Fruit fly (Drosophila melanogaster): Measurements from ENCODE around the gene Sdic1.
"Not testable (repeated sequence)": the region's sequence is repeated elsewhere in the genome, so short reads cannot be mapped to it uniquely, and the experiment has no call there.

The Sdic1 gene

dm6 chrX:20178538-20178937, at the start of gene Sdic1:
Sdic1 (minus strand) TSS chrX:20178638.
- TF ChIP-seq CG17801 (GFP tag; optimal IDR thresholded peaks at IDR 0.05; ENCODE audit: partially characterized antibody) = not testable (repeated sequence)

dm6 chrX:20224920-20225319, 46.5 kb upstream of the Sdic1 start, which contains the start of gene Sdic4:
Sdic4 (minus strand) TSS chrX:20225020.
- not testable (repeated sequence) for TF ChIP-seq CG17801 (GFP tag; optimal IDR thresholded peaks at IDR 0.05; ENCODE audit: partially characterized antibody)

- TF ChIP-seq CG17801 (GFP tag; optimal IDR thresholded peaks at IDR 0.05; ENCODE audit: partially characterized antibody) = not testable (repeated sequence)
Observed at dm6 chrX:20217159-20217558, 38.7 kb upstream of the Sdic1 start, which contains the start of gene SdicC. SdicC (minus strand) TSS chrX:20217259.

DNA sequence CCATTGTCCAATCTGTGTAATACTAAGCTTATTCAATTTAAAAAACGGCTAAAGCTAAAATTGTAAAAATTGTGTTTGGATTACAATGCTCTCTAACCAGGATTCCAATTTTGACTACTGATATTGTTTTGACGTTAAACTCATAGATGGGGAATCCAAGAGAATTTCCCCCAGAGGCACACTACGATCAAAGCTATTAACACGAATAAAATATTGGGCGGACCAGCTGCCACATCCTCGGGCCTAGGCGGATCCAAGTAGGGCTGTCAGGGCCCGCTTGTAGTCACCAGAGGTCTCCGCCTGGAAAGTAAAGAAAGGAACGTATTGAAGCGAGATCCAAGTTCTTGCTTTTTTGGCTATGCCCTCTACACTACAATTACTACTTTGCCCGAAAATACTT, 31.1 kb upstream of the Sdic1 start, which contains the start of gene SdicB:
Gene SdicB, minus strand, starts transcription at position 101 of the 400 bp plus-strand sequence.
- TF ChIP-seq CG17801 (GFP tag; optimal IDR thresholded peaks at IDR 0.05; ENCODE audit: partially characterized antibody) = not testable (repeated sequence)

DNA sequence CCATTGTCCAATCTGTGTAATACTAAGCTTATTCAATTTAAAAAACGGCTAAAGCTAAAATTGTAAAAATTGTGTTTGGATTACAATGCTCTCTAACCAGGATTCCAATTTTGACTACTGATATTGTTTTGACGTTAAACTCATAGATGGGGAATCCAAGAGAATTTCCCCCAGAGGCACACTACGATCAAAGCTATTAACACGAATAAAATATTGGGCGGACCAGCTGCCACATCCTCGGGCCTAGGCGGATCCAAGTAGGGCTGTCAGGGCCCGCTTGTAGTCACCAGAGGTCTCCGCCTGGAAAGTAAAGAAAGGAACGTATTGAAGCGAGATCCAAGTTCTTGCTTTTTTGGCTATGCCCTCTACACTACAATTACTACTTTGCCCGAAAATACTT, 23.4 kb upstream of the Sdic1 start, which contains the start of gene SdicA:
Gene SdicA, minus strand, starts transcription at position 101 of the 400 bp plus-strand sequence.
- TF ChIP-seq CG17801 (GFP tag; optimal IDR thresholded peaks at IDR 0.05; ENCODE audit: partially characterized antibody) = not testable (repeated sequence)

DNA sequence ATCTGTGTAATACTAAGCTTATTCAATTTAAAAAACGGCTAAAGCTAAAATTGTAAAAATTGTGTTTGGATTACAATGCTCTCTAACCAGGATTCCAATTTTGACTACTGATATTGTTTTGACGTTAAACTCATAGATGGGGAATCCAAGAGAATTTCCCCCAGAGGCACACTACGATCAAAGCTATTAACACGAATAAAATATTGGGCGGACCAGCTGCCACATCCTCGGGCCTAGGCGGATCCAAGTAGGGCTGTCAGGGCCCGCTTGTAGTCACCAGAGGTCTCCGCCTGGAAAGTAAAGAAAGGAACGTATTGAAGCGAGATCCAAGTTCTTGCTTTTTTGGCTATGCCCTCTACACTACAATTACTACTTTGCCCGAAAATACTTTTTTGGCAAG, 15.7 kb upstream of the Sdic1 start, which contains the start of gene Sdic3:
Gene Sdic3, minus strand, starts transcription at position 101 of the 400 bp plus-strand sequence.
- not testable (repeated sequence) for TF ChIP-seq CG17801 (GFP tag; optimal IDR thresholded peaks at IDR 0.05; ENCODE audit: partially characterized antibody)

- TF ChIP-seq CG17801 (GFP tag; optimal IDR thresholded peaks at IDR 0.05; ENCODE audit: partially characterized antibody) = not testable (repeated sequence)
Observed at dm6 chrX:20186387-20186786, 7.9 kb upstream of the Sdic1 start, which contains the start of gene Sdic2. Sdic2 (minus strand) TSS chrX:20186487.

DNA sequence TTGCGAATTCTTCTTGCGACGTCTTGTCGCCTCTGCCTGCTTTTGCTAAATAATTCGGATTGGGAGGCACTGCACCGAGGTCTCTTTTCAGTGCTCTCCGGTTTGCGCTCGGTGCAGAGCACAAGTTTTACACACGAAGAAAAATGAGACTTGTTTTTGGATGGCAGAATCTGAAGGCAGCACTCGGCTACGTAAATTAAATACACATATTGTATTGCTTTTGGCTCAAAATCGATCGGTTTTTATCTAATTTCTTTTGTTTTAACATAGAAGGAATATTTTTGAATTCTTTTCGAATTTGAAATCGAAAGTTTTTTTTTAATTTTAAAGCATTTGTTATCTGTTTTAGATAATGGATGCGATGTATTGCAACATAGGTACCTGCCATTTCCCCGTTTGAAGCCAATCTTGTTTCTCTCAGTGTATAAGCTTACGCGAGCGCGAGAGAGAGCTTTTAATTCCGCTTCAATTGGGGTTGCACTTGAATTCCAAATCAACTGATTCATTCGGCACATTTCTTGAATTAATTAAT, 4.9 kb downstream of the Sdic1 start, which contains the start of gene AnxB10:
Gene AnxB10, minus strand, starts transcription at position 51 of the 532 bp plus-strand sequence.
- TF ChIP-seq CG17801 (GFP tag; optimal IDR thresholded peaks at IDR 0.05; ENCODE audit: partially characterized antibody) = peak; percentile 95

DNA sequence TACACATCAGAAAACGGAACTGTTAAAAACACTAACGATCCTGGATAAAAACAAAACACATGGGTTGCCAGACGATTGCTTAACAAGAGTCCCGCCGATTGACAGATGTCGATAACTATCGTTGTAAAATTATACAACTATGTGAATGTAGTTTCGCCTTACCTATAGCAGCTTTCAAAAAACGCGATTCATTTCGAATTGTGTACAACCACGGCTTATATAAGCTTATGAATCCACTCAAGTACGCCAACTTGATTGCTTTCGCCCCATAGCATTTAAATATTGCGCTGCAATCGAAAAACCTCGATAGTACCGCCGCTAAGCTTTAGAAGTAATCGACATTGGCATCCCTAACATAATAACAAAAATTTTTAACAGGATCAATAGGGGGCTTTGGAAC, 8.5 kb downstream of the Sdic1 start, which contains the start of the genes CG9581 and CG9578:
Gene CG9581, minus strand, starts transcription at position 84 of the 400 bp plus-strand sequence.
Gene CG9578, plus strand, starts transcription at position 325 of the 400 bp plus-strand sequence.
- peak; percentile 8 for TF ChIP-seq CG17801 (GFP tag; optimal IDR thresholded peaks at IDR 0.05; ENCODE audit: partially characterized antibody)

DNA sequence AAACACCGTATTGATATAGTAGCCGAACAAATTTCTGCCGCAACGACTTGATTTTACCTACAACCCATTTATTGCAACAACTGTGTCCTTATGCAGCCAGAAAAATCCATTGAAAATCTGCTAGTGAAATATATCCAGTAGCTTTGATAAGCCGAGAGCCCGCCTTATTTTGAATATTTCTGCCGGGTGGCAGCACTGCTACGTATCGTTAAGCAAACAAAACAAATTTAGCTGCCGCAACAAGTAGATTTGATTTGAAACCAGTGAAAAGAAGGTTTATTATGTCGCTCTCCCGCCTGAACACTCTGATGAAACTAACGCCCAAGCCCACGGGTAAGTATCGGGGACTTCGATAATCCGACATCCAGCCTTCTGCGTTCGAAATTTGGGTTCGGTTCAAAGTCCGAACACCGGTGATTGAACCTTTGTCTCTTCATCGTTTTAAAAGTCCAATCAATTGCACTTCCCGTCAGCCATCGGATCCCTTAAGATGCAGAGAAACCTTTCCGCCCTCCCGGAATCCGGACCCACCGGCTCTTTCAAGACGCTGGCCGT, 11.9 kb downstream of the Sdic1 start, which contains the start of gene CG9577:
Gene CG9577, plus strand, starts transcription at position 190 of the 555 bp plus-strand sequence.
- peak; percentile 62 for TF ChIP-seq CG17801 (GFP tag; optimal IDR thresholded peaks at IDR 0.05; ENCODE audit: partially characterized antibody)

dm6 chrX:20165773-20166412, 12.5 kb downstream of the Sdic1 start, which contains the start of gene Phf7:
Phf7 (minus strand) TSS chrX:20165830.
- TF ChIP-seq CG17801 (GFP tag; optimal IDR thresholded peaks at IDR 0.05; ENCODE audit: partially characterized antibody) = no peak

dm6 chrX:20162586-20162985, 15.9 kb downstream of the Sdic1 start:
- no peak for TF ChIP-seq CG17801 (GFP tag; optimal IDR thresholded peaks at IDR 0.05; ENCODE audit: partially characterized antibody)

DNA sequence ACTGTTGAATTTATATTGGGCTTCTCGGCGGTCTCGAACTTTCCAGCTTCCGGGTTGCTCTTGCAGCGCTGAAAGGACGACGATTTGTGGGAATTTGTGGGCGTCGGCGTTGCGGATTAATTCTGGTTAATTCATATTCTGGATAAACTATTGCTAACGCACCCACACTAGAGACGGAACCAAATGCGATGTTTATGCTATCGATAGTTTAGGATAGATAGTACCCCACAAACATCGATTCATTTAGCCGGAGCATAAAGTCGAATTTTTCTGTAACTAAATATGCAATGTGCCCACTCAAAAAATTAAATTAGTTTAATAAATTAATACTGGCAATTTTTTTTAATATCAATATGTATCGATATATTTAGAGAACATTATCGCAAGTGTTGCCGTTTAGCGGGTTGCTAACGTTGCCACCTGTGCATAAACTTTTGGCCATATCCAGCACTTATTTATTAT, 18.7 kb downstream of the Sdic1 start, which contains the start of gene Rab35:
Gene Rab35, minus strand, starts transcription at position 194 of the 462 bp plus-strand sequence.
- TF ChIP-seq CG17801 (GFP tag; optimal IDR thresholded peaks at IDR 0.05; ENCODE audit: partially characterized antibody) = no peak

- TF ChIP-seq CG17801 (GFP tag; optimal IDR thresholded peaks at IDR 0.05; ENCODE audit: partially characterized antibody) = peak; percentile 41
Observed at dm6 chrX:20158943-20159385, 19.5 kb downstream of the Sdic1 start.

DNA sequence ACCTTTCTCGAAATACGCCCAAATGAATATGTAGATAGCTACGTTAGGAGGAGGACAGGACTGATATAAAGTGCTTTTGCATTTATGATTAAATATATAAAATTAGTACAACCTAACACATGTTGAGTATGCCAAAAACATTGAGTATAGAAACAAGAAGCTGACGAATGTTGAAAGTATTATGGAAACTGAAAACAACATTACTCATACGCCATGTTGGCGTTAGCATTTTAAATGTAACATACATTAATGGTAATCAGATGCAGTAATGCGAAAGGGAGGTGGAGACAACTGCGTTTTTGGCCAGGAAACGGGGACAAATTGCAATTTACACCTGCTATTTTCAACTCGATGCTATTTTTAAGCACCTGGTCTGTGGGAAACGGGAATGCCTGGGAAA, 19.9 kb downstream of the Sdic1 start:
- TF ChIP-seq CG17801 (GFP tag; optimal IDR thresholded peaks at IDR 0.05; ENCODE audit: partially characterized antibody) = no peak
